Worm (Caenorhabditis elegans) whole organism, L3 larva: ENCODE results near the gene F35A5.1.

Experiments used
- ceh-16 ChIP-seq: sonication (generic microtip); optimal IDR thresholded peaks from 2 replicates; lab custom pipeline; 2017; ENCODE audit warnings: missing biosample characterization, missing genetic modification characterization
- ceh-28 ChIP-seq: fragments of 150-350 bp; optimal IDR thresholded peaks from 2 replicates; lab custom pipeline; 2014; ENCODE audit warnings: missing biosample characterization, missing genetic modification reagents, missing genetic modification characterization
- ceh-82 ChIP-seq: fragments of 150-350 bp; optimal IDR thresholded peaks from 2 replicates; lab custom pipeline; 2014; ENCODE audit warnings: missing biosample characterization, missing genetic modification characterization
- ceh-9 ChIP-seq: sonication (generic microtip); optimal IDR thresholded peaks from 2 replicates; lab custom pipeline; 2018; ENCODE audit warnings: missing biosample characterization, missing genetic modification characterization
- daf-12 ChIP-seq: fragments of 150-350 bp; optimal IDR thresholded peaks from 2 replicates; lab custom pipeline; 2014; ENCODE audit warnings: missing biosample characterization, missing genetic modification reagents, missing genetic modification characterization
- elt-1 ChIP-seq: fragments of 150-350 bp; optimal IDR thresholded peaks from 2 replicates; lab custom pipeline; 2014; ENCODE audit warnings: missing biosample characterization, missing genetic modification characterization
- elt-2 ChIP-seq: sonication (generic microtip); optimal IDR thresholded peaks from 2 replicates; lab custom pipeline; 2016; ENCODE audit warnings: missing genetic modification reagents, mild to moderate bottlenecking, missing genetic modification characterization, missing compliant biosample characterization
- elt-3 ChIP-seq, 3 experiments: fragments of 150-350 bp in 1 of 3; sonication (generic microtip) in 2 of 3; optimal IDR thresholded peaks; 2 replicates in 2 of 3; 4 replicates in 1 of 3; lab custom pipeline; 2014 to 2017; ENCODE audit warnings: missing biosample characterization in 3 of 3, missing genetic modification characterization in 3 of 3
- eor-1 ChIP-seq, 2 experiments: fragments of 150-350 bp; optimal IDR thresholded peaks; 2 replicates each; lab custom pipeline; 2014 to 2018; ENCODE audit warnings: missing biosample characterization in 2 of 2, missing genetic modification characterization in 2 of 2
- fos-1 ChIP-seq: fragments of 150-350 bp; optimal IDR thresholded peaks from 2 replicates; lab custom pipeline; 2014; ENCODE audit warnings: missing biosample characterization, missing genetic modification characterization
- jun-1 ChIP-seq: fragments of 150-350 bp; optimal IDR thresholded peaks from 2 replicates; lab custom pipeline; 2014; ENCODE audit warnings: missing biosample characterization, missing genetic modification reagents, missing genetic modification characterization
- lin-15B ChIP-seq: fragments of 150-350 bp; optimal IDR thresholded peaks from 2 replicates; lab custom pipeline; 2014; ENCODE audit warnings: missing biosample characterization, missing genetic modification characterization
- lin-39 ChIP-seq: fragments of 150-350 bp; optimal IDR thresholded peaks from 2 replicates; lab custom pipeline; 2018; ENCODE audit warnings: missing biosample characterization, missing genetic modification reagents, missing genetic modification characterization
- lsy-12 ChIP-seq: sonication (generic microtip); optimal IDR thresholded peaks from 2 replicates; lab custom pipeline; 2016; ENCODE audit warnings: mild to moderate bottlenecking, missing genetic modification characterization, missing compliant biosample characterization
- mdl-1 ChIP-seq: fragments of 150-350 bp; optimal IDR thresholded peaks from 2 replicates; lab custom pipeline; 2014; ENCODE audit warnings: missing biosample characterization, missing genetic modification characterization
- nhr-11 ChIP-seq: fragments of 150-350 bp; optimal IDR thresholded peaks from 2 replicates; lab custom pipeline; 2014; ENCODE audit warnings: missing biosample characterization, missing genetic modification characterization
- nhr-237 ChIP-seq: fragments of 150-350 bp; optimal IDR thresholded peaks from 2 replicates; lab custom pipeline; 2014; ENCODE audit warnings: missing biosample characterization, missing genetic modification characterization
- nhr-25 ChIP-seq: sonication (generic microtip); optimal IDR thresholded peaks from 2 replicates; lab custom pipeline; 2017; ENCODE audit warnings: missing biosample characterization, missing genetic modification characterization
- nhr-43 ChIP-seq: sonication (generic microtip); optimal IDR thresholded peaks from 2 replicates; lab custom pipeline; 2016; ENCODE audit warnings: mild to moderate bottlenecking, missing genetic modification characterization, missing compliant biosample characterization; ENCODE audit not compliant: poor library complexity, severe bottlenecking
- nhr-67 ChIP-seq: fragments of 150-350 bp; optimal IDR thresholded peaks from 2 replicates; lab custom pipeline; 2014; ENCODE audit warnings: missing biosample characterization, missing genetic modification characterization
- nhr-76 ChIP-seq: fragments of 150-350 bp; sonication (generic microtip); optimal IDR thresholded peaks from 5 replicates; lab custom pipeline; 2014; ENCODE audit warnings: missing biosample characterization, missing genetic modification characterization
- nhr-77 ChIP-seq: fragments of 150-350 bp; optimal IDR thresholded peaks from 2 replicates; lab custom pipeline; 2014; ENCODE audit warnings: missing biosample characterization, missing genetic modification characterization
- pha-4 ChIP-seq: fragments of 150-350 bp; optimal IDR thresholded peaks from 2 replicates; lab custom pipeline; 2014; ENCODE audit warnings: missing biosample characterization, missing genetic modification reagents, missing genetic modification characterization
- pqm-1 ChIP-seq: fragments of 150-350 bp; optimal IDR thresholded peaks from 2 replicates; lab custom pipeline; 2017; ENCODE audit warnings: missing biosample characterization, missing genetic modification characterization, inconsistent platforms
- sea-2 ChIP-seq: fragments of 150-350 bp; sonication (generic microtip); optimal IDR thresholded peaks from 4 replicates; lab custom pipeline; 2014; ENCODE audit warnings: missing biosample characterization, missing genetic modification reagents, missing genetic modification characterization
- skn-1 ChIP-seq: fragments of 150-350 bp; optimal IDR thresholded peaks from 2 replicates; lab custom pipeline; 2014; ENCODE audit warnings: missing biosample characterization, missing genetic modification characterization
- snpc-4 ChIP-seq: fragments of 150-350 bp; optimal IDR thresholded peaks from 2 replicates; lab custom pipeline; 2014; ENCODE audit warnings: missing biosample characterization, missing genetic modification characterization
- tbx-2 ChIP-seq: sonication (generic microtip); optimal IDR thresholded peaks from 2 replicates; lab custom pipeline; 2016; ENCODE audit warnings: mild to moderate bottlenecking, missing genetic modification characterization, missing compliant biosample characterization
- unc-39 ChIP-seq: sonication (generic microtip); optimal IDR thresholded peaks from 4 replicates; lab custom pipeline; 2017; ENCODE audit warnings: missing biosample characterization, missing genetic modification characterization
- unc-62 ChIP-seq: fragments of 150-350 bp; sonication (generic microtip); optimal IDR thresholded peaks from 4 replicates; lab custom pipeline; 2014; ENCODE audit warnings: missing biosample characterization, missing genetic modification reagents, missing genetic modification characterization
- zag-1 ChIP-seq: fragments of 150-350 bp; optimal IDR thresholded peaks from 2 replicates; lab custom pipeline; 2014; ENCODE audit warnings: missing biosample characterization, missing genetic modification characterization
- ztf-11 ChIP-seq: fragments of 150-350 bp; optimal IDR thresholded peaks from 2 replicates; lab custom pipeline; 2014; ENCODE audit warnings: missing biosample characterization, missing genetic modification characterization
- ztf-4 ChIP-seq: fragments of 150-350 bp; optimal IDR thresholded peaks from 2 replicates; lab custom pipeline; 2014; ENCODE audit warnings: missing biosample characterization, missing genetic modification characterization

The F35A5.1 gene

ce11 chrX:3807166-3807565 is at the start of gene F35A5.1:
Gene F35A5.1 (plus strand): TSS chrX:3807466.
- TF ChIP-seq elt-2 (tag; lab: Kevin White, UChicago) (no peak), mdl-1 (tag; lab: Kevin White, UChicago) (no peak), tbx-2 (tag; lab: Kevin White, UChicago) (no peak), pqm-1 (tag; lab: Kevin White, UChicago) (no peak), ceh-16 (tag; lab: Kevin White, UChicago) (no peak), sea-2 (no peak)

- TF ChIP-seq eor-1 (tag; optimal IDR thresholded peaks at IDR 0.05; lab: Kevin White, UChicago): no peak
- TF ChIP-seq, all 47 proteins: peak for 0
Measured at ce11 chrX:3758399-3758798, 48.9 kb upstream of the F35A5.1 start, which contains the start of gene T14G12.12. Gene T14G12.12 (minus strand): TSS chrX:3758499.

- TF ChIP-seq mdl-1 (tag; lab: Kevin White, UChicago): no peak
- TF ChIP-seq ceh-82: no peak
- TF ChIP-seq nhr-237: no peak
Measured at ce11 chrX:3759345-3759744, 47.9 kb upstream of the F35A5.1 start, which contains the start of gene T14G12.6. Gene T14G12.6 (minus strand): TSS chrX:3759445.

ce11 chrX:3759820-3760219 is 47.4 kb upstream of the F35A5.1 start:
- TF ChIP-seq ztf-4 (tag; lab: Kevin White, UChicago): no peak
- no peak for TF ChIP-seq unc-39 (tag; lab: Kevin White, UChicago)
- no peak for TF ChIP-seq zag-1 (tag; lab: Kevin White, UChicago)
- no peak for TF ChIP-seq nhr-77 (tag; lab: Kevin White, UChicago)
- TF ChIP-seq ceh-28 (tag; lab: Kevin White, UChicago): no peak
- no peak for TF ChIP-seq ceh-82
- TF ChIP-seq mdl-1 (tag; lab: Kevin White, UChicago): no peak
- TF ChIP-seq lin-15B (tag; lab: Kevin White, UChicago): no peak
- TF ChIP-seq nhr-43 (tag; lab: Kevin White, UChicago): no peak
- TF ChIP-seq nhr-76 (tag; lab: Kevin White, UChicago): no peak
- no peak for TF ChIP-seq sea-2
- TF ChIP-seq pha-4 (tag; lab: Kevin White, UChicago): no peak
- no peak for TF ChIP-seq snpc-4 (tag; lab: Kevin White, UChicago)
- TF ChIP-seq unc-62: no peak
- TF ChIP-seq lin-39: no peak
- TF ChIP-seq elt-3 (tag; optimal IDR thresholded peaks at IDR 0.05; lab: Kevin White, UChicago): no peak
- TF ChIP-seq, all 47 proteins: peak for 0

- TF ChIP-seq jun-1 (tag; lab: Kevin White, UChicago) (no peak), fos-1 (tag; lab: Kevin White, UChicago) (no peak), skn-1 (no peak), elt-1 (tag; lab: Kevin White, UChicago) (no peak), ceh-9 (tag; lab: Kevin White, UChicago) (no peak), snpc-4 (tag; lab: Kevin White, UChicago) (no peak), elt-2 (tag; lab: Kevin White, UChicago) (no peak), nhr-43 (tag; lab: Kevin White, UChicago) (no peak), ceh-16 (tag; lab: Kevin White, UChicago) (no peak), nhr-76 (tag; lab: Kevin White, UChicago) (no peak), eor-1 (tag; optimal IDR thresholded peaks at IDR 0.05; lab: Kevin White, UChicago) (no peak), unc-39 (tag; lab: Kevin White, UChicago) (no peak), nhr-67 (tag; lab: Kevin White, UChicago) (no peak), nhr-11 (tag; lab: Kevin White, UChicago) (no peak), daf-12 (no peak), nhr-25 (tag; lab: Kevin White, UChicago) (no peak), lsy-12 (tag; lab: Kevin White, UChicago) (no peak), sea-2 (no peak), ztf-11 (tag; lab: Kevin White, UChicago) (no peak)
Measured at ce11 chrX:3762410-3762809, 44.9 kb upstream of the F35A5.1 start, which contains the start of gene T14G12.11. Gene T14G12.11 (minus strand): TSS chrX:3762547.
